Worm (Caenorhabditis elegans) whole organism, L4 larva: ENCODE results near the gene Y54G11A.2.

Experiments
- F10B5.3 ChIP-seq: sonication (generic microtip); optimal IDR thresholded peaks from 2 replicates; lab custom pipeline; 2016; ENCODE audit warnings: mild to moderate bottlenecking, missing genetic modification characterization, missing compliant biosample characterization
- F26F4.8 ChIP-seq: fragments of 200-800 bp; sonication (Bioruptor generic); conservative IDR thresholded peaks from 2 replicates; pipeline ENCODE4 v1.3.6; 2022; ENCODE audit warnings: missing genetic modification characterization, missing compliant biosample characterization
- F44E2.7 ChIP-seq: fragments of 200-800 bp; sonication (Bioruptor generic); IDR thresholded peaks from 2 replicates; pipeline ENCODE4 v2.1.2; 2022; ENCODE audit warnings: missing genetic modification characterization, missing compliant biosample characterization
- F49E8.2 ChIP-seq: sonication (generic microtip); optimal IDR thresholded peaks from 2 replicates; lab custom pipeline; 2016; ENCODE audit warnings: missing compliant biosample characterization, mild to moderate bottlenecking, missing genetic modification characterization, borderline replicate concordance
- T20F7.1 ChIP-seq: fragments of 200-800 bp; sonication (Bioruptor generic); optimal IDR thresholded peaks from 2 replicates; lab custom pipeline; 2018; ENCODE audit warnings: mild to moderate bottlenecking, missing genetic modification characterization, missing compliant biosample characterization
- Y48G9A.11 ChIP-seq: fragments of 200-800 bp; sonication (Bioruptor generic); IDR thresholded peaks from 2 replicates; pipeline ENCODE4 v1.3.6; 2022; ENCODE audit warnings: missing genetic modification reagents, missing genetic modification characterization, missing compliant biosample characterization
- ZK337.2 ChIP-seq: fragments of 200-800 bp; sonication (Bioruptor generic); IDR thresholded peaks from 2 replicates; pipeline ENCODE4 v1.3.6; 2022; ENCODE audit warnings: missing genetic modification reagents, missing genetic modification characterization, missing compliant biosample characterization
- ZK546.5 ChIP-seq, 2 experiments: sonication (generic microtip); optimal IDR thresholded peaks; 2 replicates each; lab custom pipeline; 2017; ENCODE audit warnings: missing biosample characterization in 2 of 2, missing genetic modification characterization in 2 of 2
- aha-1 ChIP-seq: fragments of 150-350 bp; peaks from one replicate; lab custom pipeline; 2014; ENCODE audit warnings: missing biosample characterization, missing genetic modification characterization
- ama-1 ChIP-seq: fragments of 150-350 bp; optimal IDR thresholded peaks from 2 replicates; lab custom pipeline; 2014; ENCODE audit warnings: inconsistent platforms, mixed read lengths
- arid-1 ChIP-seq: fragments of 200-800 bp; sonication (Bioruptor generic); conservative IDR thresholded peaks from 2 replicates; pipeline ENCODE4 v1.3.6; 2022; ENCODE audit warnings: missing genetic modification reagents, missing genetic modification characterization, missing compliant biosample characterization
- ceh-28 ChIP-seq: fragments of 150-350 bp; optimal IDR thresholded peaks from 2 replicates; lab custom pipeline; 2014; ENCODE audit warnings: missing biosample characterization, missing genetic modification reagents, missing genetic modification characterization
- ceh-32 ChIP-seq: sonication (generic microtip); optimal IDR thresholded peaks from 2 replicates; lab custom pipeline; 2016; ENCODE audit warnings: mild to moderate bottlenecking, missing genetic modification characterization, missing compliant biosample characterization; ENCODE audit not compliant: poor library complexity
- ces-1 ChIP-seq: fragments of 150-350 bp; sonication (generic microtip); optimal IDR thresholded peaks from 4 replicates; lab custom pipeline; 2014; ENCODE audit warnings: missing biosample characterization, missing genetic modification reagents, missing genetic modification characterization
- ctbp-1 ChIP-seq: fragments of 200-800 bp; sonication (Bioruptor generic); IDR thresholded peaks from 2 replicates; pipeline ENCODE4 v1.3.6; 2022; ENCODE audit warnings: missing genetic modification reagents, missing genetic modification characterization, missing compliant biosample characterization
- daf-16 ChIP-seq, 3 experiments: sonication (generic microtip); optimal IDR thresholded peaks; 2 replicates each; lab custom pipeline; 2016 to 2017; ENCODE audit warnings: missing genetic modification characterization in 3 of 3, missing genetic modification reagents in 3 of 3, mild to moderate bottlenecking in 2 of 3, missing compliant biosample characterization in 2 of 3, missing biosample characterization in 1 of 3, moderate library complexity in 1 of 3
- daf-8 ChIP-seq: fragments of 200-800 bp; sonication (Bioruptor generic); IDR thresholded peaks from 2 replicates; pipeline ENCODE4 v1.3.6; 2022; ENCODE audit warnings: missing genetic modification characterization, missing compliant biosample characterization
- dmd-8 ChIP-seq: fragments of 200-800 bp; sonication (Bioruptor generic); IDR thresholded peaks from 2 replicates; pipeline ENCODE4 v1.3.6; 2022; ENCODE audit warnings: missing genetic modification characterization, missing compliant biosample characterization
- dpl-1 ChIP-seq: fragments of 150-350 bp; optimal IDR thresholded peaks from 2 replicates; lab custom pipeline; 2014; ENCODE audit warnings: missing biosample characterization, missing genetic modification reagents, missing genetic modification characterization
- jun-1 ChIP-seq: fragments of 150-350 bp; optimal IDR thresholded peaks from 2 replicates; lab custom pipeline; 2014; ENCODE audit warnings: missing biosample characterization, missing genetic modification reagents, missing genetic modification characterization
- lim-7 ChIP-seq: fragments of 200-800 bp; sonication (Bioruptor generic); IDR thresholded peaks from 2 replicates; pipeline ENCODE4 v1.3.6; 2022; ENCODE audit warnings: missing genetic modification characterization, missing compliant biosample characterization
- lin-15B ChIP-seq: fragments of 150-350 bp; sonication (generic microtip); optimal IDR thresholded peaks from 3 replicates; lab custom pipeline; 2014; ENCODE audit warnings: missing biosample characterization, missing genetic modification characterization
- lin-39 ChIP-seq: fragments of 150-350 bp; optimal IDR thresholded peaks from 2 replicates; lab custom pipeline; 2014; ENCODE audit warnings: missing biosample characterization, missing genetic modification reagents, missing genetic modification characterization
- lir-3 ChIP-seq: sonication (generic microtip); optimal IDR thresholded peaks from 2 replicates; lab custom pipeline; 2016; ENCODE audit warnings: mild to moderate bottlenecking, missing genetic modification characterization, missing compliant biosample characterization
- lsy-2 ChIP-seq, 2 experiments: fragments of 150-350 bp in 1 of 2; sonication (generic microtip) in 1 of 2; optimal IDR thresholded peaks; 2 replicates each; lab custom pipeline; 2014 to 2017; ENCODE audit warnings: missing biosample characterization in 2 of 2, missing genetic modification characterization in 2 of 2
- madf-9 ChIP-seq: fragments of 200-800 bp; sonication (Bioruptor generic); conservative IDR thresholded peaks from 2 replicates; pipeline ENCODE4 v1.3.6; 2022; ENCODE audit warnings: missing genetic modification reagents, missing genetic modification characterization, missing compliant biosample characterization
- mdl-1 ChIP-seq, 2 experiments: fragments of 150-350 bp in 1 of 2; sonication (generic microtip) in 1 of 2; optimal IDR thresholded peaks; 2 replicates each; lab custom pipeline; 2014 to 2017; ENCODE audit warnings: missing biosample characterization in 2 of 2, missing genetic modification characterization in 2 of 2
- mep-1 ChIP-seq: fragments of 150-350 bp; sonication (generic microtip); optimal IDR thresholded peaks from 3 replicates; lab custom pipeline; 2014; ENCODE audit warnings: missing biosample characterization, missing genetic modification characterization
- mes-2 ChIP-seq: sonication (generic microtip); optimal IDR thresholded peaks from 2 replicates; lab custom pipeline; 2016; ENCODE audit warnings: missing genotype, mild to moderate bottlenecking, missing genetic modification characterization, missing compliant biosample characterization; ENCODE audit not compliant: poor library complexity, severe bottlenecking
- nhr-10 ChIP-seq: fragments of 150-350 bp; optimal IDR thresholded peaks from 2 replicates; lab custom pipeline; 2014; ENCODE audit warnings: missing biosample characterization, missing genetic modification characterization
- nhr-237 ChIP-seq: sonication (generic microtip); optimal IDR thresholded peaks from 2 replicates; lab custom pipeline; 2017; ENCODE audit warnings: missing biosample characterization, missing genetic modification characterization
- nhr-42 ChIP-seq: fragments of 200-800 bp; sonication (Bioruptor generic); IDR thresholded peaks from 2 replicates; pipeline ENCODE4 v1.3.6; 2022; ENCODE audit warnings: missing genetic modification characterization, missing compliant biosample characterization
- nhr-48 ChIP-seq: sonication (generic microtip); optimal IDR thresholded peaks from 2 replicates; lab custom pipeline; 2016; ENCODE audit warnings: mild to moderate bottlenecking, missing genetic modification characterization, missing compliant biosample characterization
- nhr-76 ChIP-seq: fragments of 150-350 bp; optimal IDR thresholded peaks from 2 replicates; lab custom pipeline; 2014; ENCODE audit warnings: missing biosample characterization, missing genetic modification characterization
- php-3 ChIP-seq: fragments of 200-800 bp; sonication (Bioruptor generic); IDR thresholded peaks from 2 replicates; pipeline ENCODE4 v1.3.6; 2022; ENCODE audit warnings: missing genetic modification reagents, missing genetic modification characterization, missing compliant biosample characterization
- rbr-2 ChIP-seq: sonication (generic microtip); optimal IDR thresholded peaks from 2 replicates; lab custom pipeline; 2016; ENCODE audit warnings: missing genotype, missing genetic modification characterization, missing compliant biosample characterization
- saeg-2 ChIP-seq: fragments of 200-800 bp; sonication (Bioruptor generic); IDR thresholded peaks from 2 replicates; pipeline ENCODE4 v1.3.6; 2022; ENCODE audit warnings: missing genetic modification reagents, missing genetic modification characterization, missing compliant biosample characterization
- sdz-12 ChIP-seq: fragments of 200-800 bp; sonication (Bioruptor generic); optimal IDR thresholded peaks from 2 replicates; lab custom pipeline; 2018; ENCODE audit warnings: mild to moderate bottlenecking, missing genetic modification characterization, missing compliant biosample characterization
- snpc-1.2 ChIP-seq: fragments of 200-800 bp; sonication (Bioruptor generic); IDR thresholded peaks from 2 replicates; pipeline ENCODE4 v1.3.6; 2022; ENCODE audit warnings: missing genetic modification reagents, missing genetic modification characterization, missing compliant biosample characterization
- snpc-4 ChIP-seq: fragments of 150-350 bp; optimal IDR thresholded peaks from 2 replicates; lab custom pipeline; 2014; ENCODE audit warnings: missing biosample characterization, missing genetic modification characterization
- spr-3 ChIP-seq: fragments of 200-800 bp; sonication (Bioruptor generic); optimal IDR thresholded peaks from 2 replicates; lab custom pipeline; 2018; ENCODE audit warnings: mild to moderate bottlenecking, missing genetic modification characterization, missing compliant biosample characterization
- tag-97 ChIP-seq: fragments of 200-800 bp; sonication (Bioruptor generic); IDR thresholded peaks from 2 replicates; pipeline ENCODE4 v1.3.6; 2022; ENCODE audit warnings: missing genetic modification characterization, missing compliant biosample characterization
- tra-1 ChIP-seq: fragments of 200-800 bp; sonication (Bioruptor generic); IDR thresholded peaks from 2 replicates; pipeline ENCODE4 v1.3.6; 2022; ENCODE audit warnings: missing genetic modification reagents, missing genetic modification characterization, missing compliant biosample characterization
- unc-39 ChIP-seq: sonication (generic microtip); optimal IDR thresholded peaks from 2 replicates; lab custom pipeline; 2017; ENCODE audit warnings: missing biosample characterization, missing genetic modification characterization
- unc-62 ChIP-seq, 3 experiments: fragments of 150-350 bp in 1 of 3; sonication (generic microtip); optimal IDR thresholded peaks in 2 of 3; peaks in 1 of 3; 1 replicate in 1 of 3; 2 replicates in 2 of 3; lab custom pipeline; 2014 to 2017; ENCODE audit warnings: missing biosample characterization in 3 of 3, missing genetic modification characterization in 3 of 3, missing genetic modification reagents in 3 of 3, missing genotype in 1 of 3
- zag-1 ChIP-seq: fragments of 150-350 bp; optimal IDR thresholded peaks from 2 replicates; lab custom pipeline; 2014; ENCODE audit warnings: missing biosample characterization, missing genetic modification characterization
- zfp-3 ChIP-seq: fragments of 200-800 bp; sonication (Bioruptor generic); conservative IDR thresholded peaks from 2 replicates; pipeline ENCODE4 v1.3.6; 2022; ENCODE audit warnings: missing genetic modification reagents, missing genetic modification characterization, missing compliant biosample characterization
- zip-11 ChIP-seq: fragments of 200-800 bp; sonication (Bioruptor generic); IDR thresholded peaks from 2 replicates; pipeline ENCODE4 v1.3.6; 2022; ENCODE audit warnings: missing genetic modification characterization, missing compliant biosample characterization
- ztf-11 ChIP-seq: fragments of 150-350 bp; optimal IDR thresholded peaks from 2 replicates; lab custom pipeline; 2014; ENCODE audit warnings: missing biosample characterization, missing genetic modification characterization

Y54G11A.2 gene

ce11 chrII:14250147-14250965 is 1.8 kb upstream of the Y54G11A.2 start, which contains the start of gene hmg-1.1 (continued):
- TF ChIP-seq unc-62 (GFP tag; optimal IDR thresholded peaks at IDR 0.05 in 1 of 2; lab: Kevin White, UChicago) (peak in 1 of 2 experiments; percentile 99), unc-62 (tag; optimal IDR thresholded peaks at IDR 0.05; lab: Kevin White, UChicago) (no peak), tra-1 (GFP tag; lab: Robert Waterston, UW) (peak; percentile 65), php-3 (GFP tag; lab: Robert Waterston, UW) (peak; percentile 53; the same call in 1 of the 2 replicates), snpc-4 (tag; lab: Kevin White, UChicago) (no peak), unc-39 (tag; lab: Kevin White, UChicago) (no peak), zag-1 (tag; lab: Kevin White, UChicago) (no peak), tag-97 (GFP tag; lab: Robert Waterston, UW) (no peak), zip-11 (GFP tag; lab: Robert Waterston, UW) (no peak), Y48G9A.11 (GFP tag; lab: Robert Waterston, UW) (no peak), daf-16 (GFP tag; optimal IDR thresholded peaks at IDR 0.05; lab: Kevin White, UChicago) (peak; percentile 9 to 34), daf-16 (tag; optimal IDR thresholded peaks at IDR 0.05; lab: Kevin White, UChicago) (peak; percentile 80), lsy-2 (tag; optimal IDR thresholded peaks at IDR 0.05; lab: Kevin White, UChicago) (peak; percentile 62 to 80), arid-1 (peak; percentile 35; the same call in 1 of the 2 replicates), zfp-3 (0 out of 2 replicates have a peak, but pooled peaks have one; percentile 31), mep-1 (tag; lab: Kevin White, UChicago) (peak; percentile 94), ctbp-1 (peak; percentile 83), madf-9 (GFP tag; lab: Robert Waterston, UW) (peak; percentile 40; the same call in 1 of the 2 replicates), F26F4.8 (GFP tag; lab: Robert Waterston, UW) (no peak), lim-7 (peak; percentile 30; the same call in 1 of the 2 replicates), ztf-11 (tag; lab: Kevin White, UChicago) (no peak), ama-1 (peak; percentile 40), T20F7.1 (peak; percentile 76), nhr-237 (tag; lab: Kevin White, UChicago) (no peak), dmd-8 (0 out of 2 replicates have a peak, but pooled peaks have one; percentile 59), spr-3 (peak; percentile 66), daf-8 (GFP tag; lab: Robert Waterston, UW) (no peak), nhr-42 (GFP tag; lab: Robert Waterston, UW) (peak; percentile 63; the same call in 1 of the 2 replicates), F44E2.7 (no peak), nhr-48 (tag; lab: Kevin White, UChicago) (peak; percentile 41), aha-1 (tag; lab: Kevin White, UChicago) (peak; percentile 99), ZK546.5 (tag; optimal IDR thresholded peaks at IDR 0.05; lab: Kevin White, UChicago) (no peak), lin-39 (tag; lab: Kevin White, UChicago) (no peak), ces-1 (GFP tag; lab: Kevin White, UChicago) (no peak), jun-1 (tag; lab: Kevin White, UChicago) (peak; percentile 51), F10B5.3 (no peak), snpc-1.2 (GFP tag; lab: Robert Waterston, UW) (no peak), saeg-2 (GFP tag; lab: Robert Waterston, UW) (no peak), mes-2 (tag; lab: Kevin White, UChicago) (peak; percentile 44), rbr-2 (tag; lab: Kevin White, UChicago) (peak; percentile 89), nhr-76 (tag; lab: Kevin White, UChicago) (no peak), ceh-28 (tag; lab: Kevin White, UChicago) (no peak), lir-3 (tag; lab: Kevin White, UChicago) (no peak), dpl-1 (GFP tag; lab: Kevin White, UChicago) (peak; percentile 74), lin-15B (tag; lab: Kevin White, UChicago) (no peak), mdl-1 (tag; optimal IDR thresholded peaks at IDR 0.05; lab: Kevin White, UChicago) (peak in 1 of 2 experiments; percentile 81), ZK337.2 (GFP tag; lab: Robert Waterston, UW) (no peak), nhr-10 (tag; lab: Kevin White, UChicago) (peak; percentile 44), ceh-32 (tag; lab: Kevin White, UChicago) (no peak), F49E8.2 (tag; lab: Kevin White, UChicago) (no peak), sdz-12 (no peak)
